Worm (Caenorhabditis elegans): ENCODE data around the gene F31F4.1.

DNA sequence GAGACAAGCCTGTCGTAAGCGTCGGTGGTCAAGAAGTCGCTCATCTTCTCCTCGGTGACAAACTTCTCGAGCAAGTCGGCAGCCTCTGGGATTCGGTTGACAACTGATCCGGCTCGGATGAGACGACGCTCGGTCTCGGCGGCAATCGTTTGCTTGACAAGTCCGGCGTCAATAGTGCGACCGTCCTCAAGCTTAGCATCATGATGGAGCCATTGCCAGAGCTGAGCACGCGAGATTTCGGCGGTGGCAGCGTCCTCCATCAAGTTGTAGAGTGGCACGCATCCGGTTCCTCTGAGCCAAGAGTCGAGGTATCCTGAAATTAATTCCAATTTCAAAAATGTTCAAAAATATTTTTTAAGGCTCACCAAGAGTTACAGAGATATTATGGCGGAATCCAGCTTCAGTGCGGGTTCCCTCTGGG is 40.6 kb downstream of the F31F4.1 start:
- TF ChIP-seq unc-62 (GFP tag; optimal IDR thresholded peaks at IDR 0.05) (no peak), nhr-76 (tag; optimal IDR thresholded peaks at IDR 0.05) (no peak), nhr-12 (tag; optimal IDR thresholded peaks at IDR 0.05) (no peak)
